Worm (Caenorhabditis elegans): ENCODE measurements around the gene col-43.

- TF ChIP-seq tbx-11 (GFP tag; IDR thresholded peaks at IDR 0.05) (no peak), hnd-1 (tag; optimal IDR thresholded peaks at IDR 0.05) (no peak), ceh-36 (tag; optimal IDR thresholded peaks at IDR 0.05) (no peak), ama-1 (optimal IDR thresholded peaks at IDR 0.05) (no peak), scrt-1 (GFP tag; IDR thresholded peaks at IDR 0.05) (no peak)
Observed at ce11 chrV:8010103-8010502, 40.6 kb downstream of the col-43 start, which contains the start of gene Y97E10AR.4.
